Fruit fly (Drosophila melanogaster): ENCODE data around the gene Tbcc.

The Tbcc gene

dm6 chr2L:4222002-4222920, 34.7 kb upstream of the Tbcc start:
- TF ChIP-seq CG8301 (tag; optimal IDR thresholded peaks at IDR 0.05) (peak; percentile 96), CG9948 (tag; optimal IDR thresholded peaks at IDR 0.05) (peak; percentile 97), CG8159 (tag; optimal IDR thresholded peaks at IDR 0.05) (peak; percentile 98), Snoo (tag; optimal IDR thresholded peaks at IDR 0.05) (peak; percentile 48), gl (tag; optimal IDR thresholded peaks at IDR 0.05) (peak; percentile 81), D1 (tag; optimal IDR thresholded peaks at IDR 0.05) (peak; percentile 94), CG14655 (GFP tag; optimal IDR thresholded peaks at IDR 0.05) (peak; percentile 97), rn (GFP tag; IDR thresholded peaks at IDR 0.05) (peak; percentile 63), Pif1B (GFP tag; optimal IDR thresholded peaks at IDR 0.05) (peak; percentile 42), CG4496 (GFP tag; IDR thresholded peaks at IDR 0.05) (peak; percentile 71), CG15710 (tag; optimal IDR thresholded peaks at IDR 0.05) (peak; percentile 95), CG10348 (GFP tag; IDR thresholded peaks at IDR 0.05) (no peak), CG13204 (GFP tag; optimal IDR thresholded peaks at IDR 0.05) (peak; percentile 73), Pif1A (GFP tag; optimal IDR thresholded peaks at IDR 0.05) (peak; percentile 73), CG34367 (tag; optimal IDR thresholded peaks at IDR 0.05) (peak; percentile 73), EcR (GFP tag; optimal IDR thresholded peaks at IDR 0.05) (no peak), Ets98B (GFP tag; IDR thresholded peaks at IDR 0.05) (no peak), fd96Ca (GFP tag; IDR thresholded peaks at IDR 0.05) (no peak), CG32121 (GFP tag; IDR thresholded peaks at IDR 0.05) (peak; percentile 56), CG12605 (GFP tag; IDR thresholded peaks at IDR 0.05) (no peak; the same call in 1 of the 2 replicates), CG17806 (tag; optimal IDR thresholded peaks at IDR 0.05) (peak; percentile 94)

dm6 chr2L:4221354-4222001, 33.9 kb upstream of the Tbcc start, which contains the start of gene ft:
Gene ft (minus strand): TSS chr2L:4221796.
- TF ChIP-seq EcR (GFP tag; optimal IDR thresholded peaks at IDR 0.05) = peak; percentile 1
- TF ChIP-seq CG15710 (tag; optimal IDR thresholded peaks at IDR 0.05) = no peak
- no peak for TF ChIP-seq CG34367 (tag; optimal IDR thresholded peaks at IDR 0.05)

DNA sequence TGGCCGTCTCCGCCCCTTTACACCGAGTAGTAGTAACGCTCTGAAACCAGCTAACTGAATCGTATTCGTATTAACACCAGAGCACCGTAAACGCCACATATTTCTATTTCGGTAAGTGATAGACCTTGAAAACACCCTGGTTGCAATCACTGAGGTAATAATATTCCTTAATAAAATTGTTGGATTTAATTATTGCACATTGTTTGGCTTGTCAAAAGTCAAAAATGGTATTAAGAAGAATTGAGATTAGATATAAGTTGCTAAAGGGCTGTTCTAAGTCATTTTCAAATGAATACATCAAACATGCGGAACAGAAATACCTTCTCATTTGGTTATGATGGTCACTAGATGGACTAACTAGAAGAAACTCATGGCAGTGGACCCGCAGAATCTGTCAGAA, 31.2 kb upstream of the Tbcc start:
- TF ChIP-seq CG32121 (GFP tag; IDR thresholded peaks at IDR 0.05) = no peak
- TF ChIP-seq CG8301 (tag; optimal IDR thresholded peaks at IDR 0.05) = no peak
- no peak for TF ChIP-seq CG12605 (GFP tag; IDR thresholded peaks at IDR 0.05)
- no peak for TF ChIP-seq CG10348 (GFP tag; IDR thresholded peaks at IDR 0.05)
- no peak for TF ChIP-seq Ets98B (GFP tag; IDR thresholded peaks at IDR 0.05)
- TF ChIP-seq D1 (tag; optimal IDR thresholded peaks at IDR 0.05) = no peak
- no peak for TF ChIP-seq CG34367 (tag; optimal IDR thresholded peaks at IDR 0.05)
- no peak for TF ChIP-seq CG17806 (tag; optimal IDR thresholded peaks at IDR 0.05)
- TF ChIP-seq rn (GFP tag; IDR thresholded peaks at IDR 0.05) = no peak
- TF ChIP-seq gl (tag; optimal IDR thresholded peaks at IDR 0.05) = no peak
- TF ChIP-seq CG14655 (GFP tag; optimal IDR thresholded peaks at IDR 0.05) = no peak
- no peak for TF ChIP-seq Pif1B (GFP tag; optimal IDR thresholded peaks at IDR 0.05)
- no peak for TF ChIP-seq fd96Ca (GFP tag; IDR thresholded peaks at IDR 0.05)
- TF ChIP-seq CG13204 (GFP tag; optimal IDR thresholded peaks at IDR 0.05) = no peak
- no peak for TF ChIP-seq Pif1A (GFP tag; optimal IDR thresholded peaks at IDR 0.05)

- TF ChIP-seq CG15710 (tag; optimal IDR thresholded peaks at IDR 0.05) (peak; percentile 73), CG9948 (tag; optimal IDR thresholded peaks at IDR 0.05) (peak; percentile 77), CG13204 (GFP tag; optimal IDR thresholded peaks at IDR 0.05) (peak; percentile 73), CG8301 (tag; optimal IDR thresholded peaks at IDR 0.05) (no peak), CG34367 (tag; optimal IDR thresholded peaks at IDR 0.05) (peak; percentile 82), Snoo (tag; optimal IDR thresholded peaks at IDR 0.05) (peak; percentile 15), CG10348 (GFP tag; IDR thresholded peaks at IDR 0.05) (no peak), CG8159 (tag; optimal IDR thresholded peaks at IDR 0.05) (peak; percentile 89), D1 (tag; optimal IDR thresholded peaks at IDR 0.05) (no peak), rn (GFP tag; IDR thresholded peaks at IDR 0.05) (no peak), CG17806 (tag; optimal IDR thresholded peaks at IDR 0.05) (peak; percentile 85), Pif1A (GFP tag; optimal IDR thresholded peaks at IDR 0.05) (no peak), CG14655 (GFP tag; optimal IDR thresholded peaks at IDR 0.05) (no peak), gl (tag; optimal IDR thresholded peaks at IDR 0.05) (peak; percentile 74), CG12605 (GFP tag; IDR thresholded peaks at IDR 0.05) (no peak), CG4496 (GFP tag; IDR thresholded peaks at IDR 0.05) (no peak), fd96Ca (GFP tag; IDR thresholded peaks at IDR 0.05) (peak; percentile 38; the same call in 1 of the 3 replicates), CG32121 (GFP tag; IDR thresholded peaks at IDR 0.05) (no peak), EcR (GFP tag; optimal IDR thresholded peaks at IDR 0.05) (peak; percentile 58), Ets98B (GFP tag; IDR thresholded peaks at IDR 0.05) (no peak), Pif1B (GFP tag; optimal IDR thresholded peaks at IDR 0.05) (peak; percentile 27)
Measured at dm6 chr2L:4211335-4211753, 23.8 kb upstream of the Tbcc start.

- TF ChIP-seq EcR (GFP tag; optimal IDR thresholded peaks at IDR 0.05) (no peak), CG8301 (tag; optimal IDR thresholded peaks at IDR 0.05) (no peak), D1 (tag; optimal IDR thresholded peaks at IDR 0.05) (no peak), CG32121 (GFP tag; IDR thresholded peaks at IDR 0.05) (no peak), fd96Ca (GFP tag; IDR thresholded peaks at IDR 0.05) (no peak), CG17806 (tag; optimal IDR thresholded peaks at IDR 0.05) (no peak), CG15710 (tag; optimal IDR thresholded peaks at IDR 0.05) (no peak), gl (tag; optimal IDR thresholded peaks at IDR 0.05) (no peak), Snoo (tag; optimal IDR thresholded peaks at IDR 0.05) (no peak), CG12605 (GFP tag; IDR thresholded peaks at IDR 0.05) (no peak), CG13204 (GFP tag; optimal IDR thresholded peaks at IDR 0.05) (no peak), CG8159 (tag; optimal IDR thresholded peaks at IDR 0.05) (no peak), CG14655 (GFP tag; optimal IDR thresholded peaks at IDR 0.05) (no peak), CG10348 (GFP tag; IDR thresholded peaks at IDR 0.05) (no peak), rn (GFP tag; IDR thresholded peaks at IDR 0.05) (no peak), CG34367 (tag; optimal IDR thresholded peaks at IDR 0.05) (no peak), Pif1B (GFP tag; optimal IDR thresholded peaks at IDR 0.05) (no peak), Ets98B (GFP tag; IDR thresholded peaks at IDR 0.05) (no peak)
Measured at dm6 chr2L:4197913-4198319, 10.3 kb upstream of the Tbcc start, which contains the start of gene Naprt. Gene Naprt (minus strand): TSS chr2L:4198071.
